Fruit fly (Drosophila melanogaster) whole organism, wandering third instar larva: ENCODE measurements around the gene wtrw.

Experiments used
- HLH106 ChIP-seq: fragments of 200-800 bp; optimal IDR thresholded peaks from 3 replicates; lab custom pipeline; 2019; ENCODE audit warnings: missing biosample characterization, mild to moderate bottlenecking, missing genetic modification characterization, moderate library complexity
- Hr83 ChIP-seq: fragments of 200-300 bp; sonication (Bioruptor generic); optimal IDR thresholded peaks from 2 replicates; lab custom pipeline; 2016; ENCODE audit warnings: missing biosample characterization, mild to moderate bottlenecking, missing genetic modification characterization, moderate library complexity; ENCODE audit not compliant: poor library complexity, severe bottlenecking
- OdsH ChIP-seq: fragments of 200-800 bp; sonication (Bioruptor generic); optimal IDR thresholded peaks from 2 replicates; lab custom pipeline; 2016; ENCODE audit warnings: missing biosample characterization, mild to moderate bottlenecking, missing genetic modification characterization
- Rel ChIP-seq, 2 experiments: fragments of 200-800 bp; sonication (Bioruptor generic) in 1 of 2; optimal IDR thresholded peaks; 2 replicates in 1 of 2; 3 replicates in 1 of 2; lab custom pipeline; 2016 to 2019; ENCODE audit warnings: mild to moderate bottlenecking in 2 of 2, missing biosample characterization in 2 of 2, missing genetic modification characterization in 2 of 2, moderate library complexity in 1 of 2
- foxo ChIP-seq, 2 experiments: fragments of 200-800 bp; sonication (Bioruptor generic); optimal IDR thresholded peaks; 2 replicates in 1 of 2; 3 replicates in 1 of 2; lab custom pipeline; 2016 to 2017; ENCODE audit warnings: missing biosample characterization in 2 of 2, missing genetic modification characterization in 2 of 2
- fru ChIP-seq: fragments of 200-800 bp; sonication (Bioruptor generic); optimal IDR thresholded peaks from 3 replicates; lab custom pipeline; 2016; ENCODE audit warnings: missing biosample characterization, mild to moderate bottlenecking, missing genetic modification characterization
- psq ChIP-seq: fragments of 200-800 bp; sonication (Bioruptor generic); optimal IDR thresholded peaks from 3 replicates; lab custom pipeline; 2017; ENCODE audit warnings: missing biosample characterization, mild to moderate bottlenecking, missing genetic modification characterization, moderate library complexity

DNA sequence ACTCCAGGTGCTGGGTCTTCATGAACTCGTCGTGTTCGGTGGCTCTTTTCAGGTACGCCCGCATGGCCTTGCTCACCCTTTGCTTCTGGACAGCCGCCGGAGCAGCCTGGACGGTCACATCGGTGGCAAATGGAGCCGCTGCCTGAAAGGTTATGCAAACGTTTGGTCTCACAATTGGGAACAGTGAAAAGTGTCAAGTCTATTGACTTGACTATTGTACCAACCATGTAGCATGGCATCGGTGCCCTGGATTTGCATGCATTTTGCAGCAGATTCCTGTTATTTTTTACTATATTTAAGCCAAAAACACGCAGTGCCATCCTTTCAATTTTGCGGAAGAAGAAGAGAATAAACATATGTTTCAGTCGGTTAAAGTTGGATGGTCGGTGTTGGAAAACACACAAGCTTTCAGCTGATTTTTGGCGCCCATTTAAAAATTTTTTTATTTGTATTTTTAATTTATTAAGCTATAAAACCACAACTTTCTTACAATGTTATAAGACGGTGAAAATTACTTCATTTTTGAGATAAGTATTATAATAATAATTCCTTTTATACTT lies 11.3 kb downstream of the wtrw start, which contains the start of gene mRpS9:
- TF ChIP-seq fru (GFP tag; lab: Kevin White, UChicago): no peak
- no peak for TF ChIP-seq foxo (GFP tag; optimal IDR thresholded peaks at IDR 0.05; lab: Kevin White, UChicago)
- no peak for TF ChIP-seq Hr83 (GFP tag; lab: Kevin White, UChicago)
- no peak for TF ChIP-seq psq
- TF ChIP-seq Rel (GFP tag; optimal IDR thresholded peaks at IDR 0.05; lab: Kevin White, UChicago): no peak
- TF ChIP-seq Rel (tag; optimal IDR thresholded peaks at IDR 0.05; lab: Kevin White, UChicago): no peak
- TF ChIP-seq OdsH: no peak
- no peak for TF ChIP-seq HLH106 (tag; lab: Kevin White, UChicago)
